Fruit fly (Drosophila melanogaster): ENCODE data around the gene Ddc.

Ddc gene

dm6 chr2L:19161307-19161999, 41.3 kb upstream of the Ddc start (continued):
- TF ChIP-seq Abd-B (GFP tag; optimal IDR thresholded peaks at IDR 0.05) (no peak), CrebA (GFP tag; optimal IDR thresholded peaks at IDR 0.05; ENCODE audit: borderline replicate concordance) (peak; percentile 84), sv (GFP tag; optimal IDR thresholded peaks at IDR 0.05) (no peak), Hr78 (GFP tag; optimal IDR thresholded peaks at IDR 0.05) (no peak), GATAd (GFP tag; optimal IDR thresholded peaks at IDR 0.05) (no peak), brk (GFP tag; optimal IDR thresholded peaks at IDR 0.05) (peak; percentile 53)

- TF ChIP-seq foxo (GFP tag; optimal IDR thresholded peaks at IDR 0.05) (peak in 1 of 2 experiments; percentile 24), CG9705 (GFP tag; optimal IDR thresholded peaks at IDR 0.05) (no peak), Dfd (GFP tag; optimal IDR thresholded peaks at IDR 0.05) (peak; percentile 87), woc (GFP tag; optimal IDR thresholded peaks at IDR 0.05) (no peak), fru (GFP tag; optimal IDR thresholded peaks at IDR 0.05) (peak; percentile 11), ey (GFP tag; optimal IDR thresholded peaks at IDR 0.05) (peak; percentile 15), Hr78 (GFP tag; optimal IDR thresholded peaks at IDR 0.05) (no peak), HLH106 (tag; optimal IDR thresholded peaks at IDR 0.05) (no peak), usp (GFP tag; optimal IDR thresholded peaks at IDR 0.05) (no peak)
Measured at dm6 chr2L:19159552-19160406, 39.7 kb upstream of the Ddc start.

- no peak for TF ChIP-seq sage (GFP tag; optimal IDR thresholded peaks at IDR 0.05)
- peak in 1 of 2 experiments; percentile 69 for TF ChIP-seq foxo (GFP tag; optimal IDR thresholded peaks at IDR 0.05)
- no peak for TF ChIP-seq Abd-B (GFP tag; optimal IDR thresholded peaks at IDR 0.05)
- TF ChIP-seq br (GFP tag; optimal IDR thresholded peaks at IDR 0.05): peak; percentile 61
- TF ChIP-seq dsf (GFP tag; optimal IDR thresholded peaks at IDR 0.05; ENCODE audit: borderline replicate concordance): no peak
- no peak for TF ChIP-seq dl (GFP tag; optimal IDR thresholded peaks at IDR 0.05; ENCODE audit: insufficient read depth in 1 of 2, partially characterized antibody in 2 of 2)
- peak; percentile 17 for TF ChIP-seq woc (GFP tag; optimal IDR thresholded peaks at IDR 0.05)
- TF ChIP-seq Sp1 (GFP tag; optimal IDR thresholded peaks at IDR 0.05): peak; percentile 34
- TF ChIP-seq tai (GFP tag; optimal IDR thresholded peaks at IDR 0.05): peak; percentile 44
- TF ChIP-seq N (GFP tag; optimal IDR thresholded peaks at IDR 0.05): no peak
- no peak for TF ChIP-seq pan (optimal IDR thresholded peaks at IDR 0.05)
- peak; percentile 57 for TF ChIP-seq h (GFP tag; optimal IDR thresholded peaks at IDR 0.05)
- peak; percentile 51 for TF ChIP-seq CG32264 (GFP tag; optimal IDR thresholded peaks at IDR 0.05)
- peak; percentile 31 for TF ChIP-seq Jra (GFP tag; optimal IDR thresholded peaks at IDR 0.05)
- no peak for TF ChIP-seq CG9705 (GFP tag; optimal IDR thresholded peaks at IDR 0.05)
- no peak for TF ChIP-seq brk (GFP tag; optimal IDR thresholded peaks at IDR 0.05)
- no peak for TF ChIP-seq Mio (GFP tag; optimal IDR thresholded peaks at IDR 0.05)
- no peak for TF ChIP-seq jim (GFP tag; optimal IDR thresholded peaks at IDR 0.05)
- peak; percentile 66 for TF ChIP-seq ey (GFP tag; optimal IDR thresholded peaks at IDR 0.05)
- peak; percentile 59 for TF ChIP-seq fru (GFP tag; optimal IDR thresholded peaks at IDR 0.05)
- no peak for TF ChIP-seq Vsx2 (GFP tag; optimal IDR thresholded peaks at IDR 0.05; ENCODE audit: partially characterized antibody)
- peak; percentile 72 for TF ChIP-seq rgr (GFP tag; optimal IDR thresholded peaks at IDR 0.05)
- TF ChIP-seq Hr83 (GFP tag; optimal IDR thresholded peaks at IDR 0.05; ENCODE audit: poor library complexity, severe bottlenecking): peak; percentile 19
- TF ChIP-seq Hr78 (GFP tag; optimal IDR thresholded peaks at IDR 0.05): no peak
- peak; percentile 30 for TF ChIP-seq Hnf4 (GFP tag; optimal IDR thresholded peaks at IDR 0.05)
- TF ChIP-seq dmrt93B (GFP tag; optimal IDR thresholded peaks at IDR 0.05): peak; percentile 44
- no peak for TF ChIP-seq Dif (GFP tag; optimal IDR thresholded peaks at IDR 0.05; ENCODE audit: partially characterized antibody)
- TF ChIP-seq Myc (optimal IDR thresholded peaks at IDR 0.05): no peak
- no peak for TF ChIP-seq Rel (GFP tag; optimal IDR thresholded peaks at IDR 0.05)
- TF ChIP-seq Rel (tag; optimal IDR thresholded peaks at IDR 0.05): no peak
- TF ChIP-seq OdsH (GFP tag; optimal IDR thresholded peaks at IDR 0.05): peak; percentile 78
- no peak for TF ChIP-seq sv (GFP tag; optimal IDR thresholded peaks at IDR 0.05)
- TF ChIP-seq Dfd (GFP tag; optimal IDR thresholded peaks at IDR 0.05): no peak
- TF ChIP-seq usp (GFP tag; optimal IDR thresholded peaks at IDR 0.05): no peak
- TF ChIP-seq HLH106 (tag; optimal IDR thresholded peaks at IDR 0.05): peak; percentile 47
- peak; percentile 29 for TF ChIP-seq psq (GFP tag; optimal IDR thresholded peaks at IDR 0.05)
- TF ChIP-seq GATAd (GFP tag; optimal IDR thresholded peaks at IDR 0.05): no peak
- no peak for TF ChIP-seq CrebA (GFP tag; optimal IDR thresholded peaks at IDR 0.05; ENCODE audit: borderline replicate concordance)
- no peak for TF ChIP-seq lola (GFP tag; optimal IDR thresholded peaks at IDR 0.05)
Measured at dm6 chr2L:19158679-19159551, 38.8 kb upstream of the Ddc start.

All from whole organism, wandering third instar larva.